Fruit fly (Drosophila melanogaster): ENCODE data around the gene Lsd-1.

- TF ChIP-seq Crg-1 (GFP tag; optimal IDR thresholded peaks at IDR 0.05), result no peak
- TF ChIP-seq CG11617 (GFP tag; optimal IDR thresholded peaks at IDR 0.05), result peak; percentile 13
- TF ChIP-seq CG1620 (GFP tag; optimal IDR thresholded peaks at IDR 0.05), result no peak
- TF ChIP-seq bab1 (GFP tag; optimal IDR thresholded peaks at IDR 0.05), result peak; percentile 33
- peak; percentile 28 for TF ChIP-seq tj (GFP tag; optimal IDR thresholded peaks at IDR 0.05)
Observed at dm6 chr3R:23729632-23730471, 33.8 kb upstream of the Lsd-1 start.

All from whole organism, adult.